Worm (Caenorhabditis elegans): ENCODE measurements around the gene lgc-38.

lgc-38 gene

ce11 chrIII:7021156-7021637, 12.3 kb downstream of the lgc-38 start, which contains the start of gene rfl-1 (continued):
- TF ChIP-seq lin-1 (GFP tag; IDR thresholded peaks at IDR 0.05) (no peak), Y48G9A.11 (GFP tag; IDR thresholded peaks at IDR 0.05) (peak; percentile 98), T26A8.4 (GFP tag; IDR thresholded peaks at IDR 0.05) (no peak), tag-97 (GFP tag; IDR thresholded peaks at IDR 0.05) (no peak), zfp-2 (tag; optimal IDR thresholded peaks at IDR 0.05) (no peak), jun-1 (tag; optimal IDR thresholded peaks at IDR 0.05) (no peak), nhr-237 (tag; optimal IDR thresholded peaks at IDR 0.05) (no peak), snpc-1.2 (GFP tag; IDR thresholded peaks at IDR 0.05) (no peak), arid-1 (GFP tag; conservative IDR thresholded peaks at IDR 0.05) (no peak), lin-39 (tag; optimal IDR thresholded peaks at IDR 0.05) (no peak), ama-1 (optimal IDR thresholded peaks at IDR 0.05) (no peak), unc-62 (GFP tag; optimal IDR thresholded peaks at IDR 0.05 in 1 of 2) (peak in 1 of 2 experiments; percentile 81), unc-62 (tag; optimal IDR thresholded peaks at IDR 0.05) (no peak), R02D3.7 (tag; optimal IDR thresholded peaks at IDR 0.05) (peak; percentile 67), ztf-11 (tag; optimal IDR thresholded peaks at IDR 0.05) (no peak), T20F7.1 (GFP tag; optimal IDR thresholded peaks at IDR 0.05) (peak; percentile 97), F37D6.2 (tag; optimal IDR thresholded peaks at IDR 0.05) (no peak), nhr-76 (tag; optimal IDR thresholded peaks at IDR 0.05) (no peak), fos-1 (tag; optimal IDR thresholded peaks at IDR 0.05) (no peak), F10B5.3 (tag; optimal IDR thresholded peaks at IDR 0.05) (no peak), ceh-20 (GFP tag; IDR thresholded peaks at IDR 0.05) (no peak), aha-1 (tag) (no peak), lir-3 (tag; optimal IDR thresholded peaks at IDR 0.05) (no peak), pqm-1 (tag; optimal IDR thresholded peaks at IDR 0.05) (no peak), zip-2 (tag; optimal IDR thresholded peaks at IDR 0.05) (no peak), nhr-25 (tag; optimal IDR thresholded peaks at IDR 0.05; ENCODE audit: borderline replicate concordance, insufficient read depth) (no peak), zip-11 (GFP tag; IDR thresholded peaks at IDR 0.05) (no peak), ceh-62 (tag; optimal IDR thresholded peaks at IDR 0.05) (no peak), dmd-6 (GFP tag; IDR thresholded peaks at IDR 0.05) (no peak), mxl-2 (GFP tag; conservative IDR thresholded peaks at IDR 0.05) (no peak), hlh-30 (tag; optimal IDR thresholded peaks at IDR 0.05; ENCODE audit: insufficient read depth) (no peak), D1046.2 (GFP tag; IDR thresholded peaks at IDR 0.05) (no peak), Y105C5A.15 (GFP tag; IDR thresholded peaks at IDR 0.05) (no peak), ceh-44 (GFP tag; IDR thresholded peaks at IDR 0.05) (no peak), nhr-111 (GFP tag; optimal IDR thresholded peaks at IDR 0.05) (no peak), unc-130 (GFP tag; optimal IDR thresholded peaks at IDR 0.05) (no peak), lin-38 (GFP tag; IDR thresholded peaks at IDR 0.05) (no peak), nhr-41 (GFP tag; IDR thresholded peaks at IDR 0.05) (no peak), zag-1 (tag; optimal IDR thresholded peaks at IDR 0.05) (no peak), F44E2.7 (GFP tag; IDR thresholded peaks at IDR 0.05) (no peak), zfp-3 (GFP tag; conservative IDR thresholded peaks at IDR 0.05) (no peak), nhr-77 (tag; optimal IDR thresholded peaks at IDR 0.05) (no peak), madf-5 (GFP tag; IDR thresholded peaks at IDR 0.05) (no peak), daf-12 (tag; optimal IDR thresholded peaks at IDR 0.05) (no peak), egl-43 (GFP tag; IDR thresholded peaks at IDR 0.05) (no peak), cey-2 (tag; optimal IDR thresholded peaks at IDR 0.05; ENCODE audit: borderline replicate concordance, insufficient read depth) (no peak), Y5F2A.4 (GFP tag; optimal IDR thresholded peaks at IDR 0.05) (no peak), skn-1 (tag; optimal IDR thresholded peaks at IDR 0.05) (no peak), daf-8 (GFP tag; IDR thresholded peaks at IDR 0.05) (no peak), lin-15B (tag; optimal IDR thresholded peaks at IDR 0.05) (no peak), hlh-11 (tag; optimal IDR thresholded peaks at IDR 0.05) (peak; percentile 2), daf-19 (GFP tag; conservative IDR thresholded peaks at IDR 0.05) (no peak), daf-16 (GFP tag; optimal IDR thresholded peaks at IDR 0.05) (no peak), daf-16 (tag; optimal IDR thresholded peaks at IDR 0.05) (no peak)

Measured in whole organism, L4 larva.